Worm (Caenorhabditis elegans): Measurements from ENCODE around the gene rmd-6.

- TF ChIP-seq ztf-29 (GFP tag; IDR thresholded peaks at IDR 0.05): no peak
- no peak for TF ChIP-seq ztf-23 (GFP tag; IDR thresholded peaks at IDR 0.05)
- TF ChIP-seq klf-2 (GFP tag; conservative IDR thresholded peaks at IDR 0.05): no peak
- no peak for TF ChIP-seq med-1 (GFP tag; optimal IDR thresholded peaks at IDR 0.05; ENCODE audit: insufficient read depth)
- TF ChIP-seq flt-1 (GFP tag; IDR thresholded peaks at IDR 0.05): no peak
Measured at ce11 chrIV:5060984-5061383, 7.7 kb upstream of the rmd-6 start, which contains the start of gene C09B9.7.
